Worm (Caenorhabditis elegans) whole organism, L2 larva: ENCODE results near the gene oct-2.

Source experiments
- Y55F3AM.14 ChIP-seq: fragments of 200-800 bp; sonication (Bioruptor generic); optimal IDR thresholded peaks from 2 replicates; lab custom pipeline; 2018; ENCODE audit warnings: mild to moderate bottlenecking, missing genetic modification characterization, missing compliant biosample characterization
- ama-1 ChIP-seq: fragments of 150-350 bp; optimal IDR thresholded peaks from 2 replicates; lab custom pipeline; 2018; ENCODE audit warnings: inconsistent platforms
- egl-27 ChIP-seq: sonication (generic microtip); optimal IDR thresholded peaks from 3 replicates; lab custom pipeline; 2017; ENCODE audit warnings: missing biosample characterization, missing genetic modification reagents, missing genetic modification characterization
- lin-39 ChIP-seq: fragments of 150-350 bp; optimal IDR thresholded peaks from 2 replicates; lab custom pipeline; 2014; ENCODE audit warnings: missing biosample characterization, missing genetic modification reagents, missing genetic modification characterization
- lsy-2 ChIP-seq, 2 experiments: fragments of 150-350 bp in 1 of 2; sonication (generic microtip) in 1 of 2; optimal IDR thresholded peaks; 2 replicates each; lab custom pipeline; 2014 to 2017; ENCODE audit warnings: missing biosample characterization in 2 of 2, missing genetic modification characterization in 2 of 2
- nhr-10 ChIP-seq: sonication (generic microtip); optimal IDR thresholded peaks from 2 replicates; lab custom pipeline; 2017; ENCODE audit warnings: missing biosample characterization, missing genetic modification characterization
- skn-1 ChIP-seq: sonication (generic microtip); optimal IDR thresholded peaks from 2 replicates; lab custom pipeline; 2017; ENCODE audit warnings: missing biosample characterization, missing genetic modification characterization
- unc-39 ChIP-seq: fragments of 150-350 bp; optimal IDR thresholded peaks from 2 replicates; lab custom pipeline; 2014; ENCODE audit warnings: missing biosample characterization, missing genetic modification characterization
- unc-62 ChIP-seq: fragments of 150-350 bp; optimal IDR thresholded peaks from 2 replicates; lab custom pipeline; 2014; ENCODE audit warnings: missing biosample characterization, missing genetic modification reagents, missing genetic modification characterization

ce11 chrX:11307056-11307455 is 39.2 kb upstream of the oct-2 start, which contains the start of gene vhl-1:
- TF ChIP-seq unc-62 (GFP tag; lab: Kevin White, UChicago) (no peak), lin-39 (tag; lab: Kevin White, UChicago) (no peak), ama-1 (lab: Kevin White, UChicago) (no peak), unc-39 (tag; lab: Kevin White, UChicago) (no peak), nhr-10 (no peak), skn-1 (tag; lab: Kevin White, UChicago) (no peak), lsy-2 (tag; optimal IDR thresholded peaks at IDR 0.05; lab: Kevin White, UChicago) (no peak), egl-27 (tag; lab: Kevin White, UChicago) (no peak), Y55F3AM.14 (GFP tag; lab: Kevin White, UChicago) (no peak)
